Worm (Caenorhabditis elegans) whole organism, L4 larva: Measurements from ENCODE around the gene poml-1.

ENCODE experiments used
- D1046.2 ChIP-seq: fragments of 200-800 bp; sonication (Bioruptor generic); IDR thresholded peaks from 2 replicates; pipeline ENCODE4 v1.3.6; 2022; ENCODE audit warnings: missing genetic modification characterization, missing compliant biosample characterization
- F10B5.3 ChIP-seq: sonication (generic microtip); optimal IDR thresholded peaks from 2 replicates; lab custom pipeline; 2016; ENCODE audit warnings: mild to moderate bottlenecking, missing genetic modification characterization, missing compliant biosample characterization
- T26A8.4 ChIP-seq: fragments of 200-800 bp; sonication (Bioruptor generic); IDR thresholded peaks from 2 replicates; pipeline ENCODE4 v1.3.6; 2022; ENCODE audit warnings: missing genetic modification characterization, missing compliant biosample characterization
- Y105C5A.15 ChIP-seq: fragments of 200-800 bp; sonication (Bioruptor generic); IDR thresholded peaks from 2 replicates; pipeline ENCODE4 v1.3.6; 2022; ENCODE audit warnings: missing genetic modification characterization, missing compliant biosample characterization
- Y75B8A.6 ChIP-seq: fragments of 200-800 bp; sonication (Bioruptor generic); IDR thresholded peaks from 2 replicates; pipeline ENCODE4 v1.3.6; 2022; ENCODE audit warnings: missing genetic modification reagents, missing genetic modification characterization, missing compliant biosample characterization
- ZK546.5 ChIP-seq, 2 experiments: sonication (generic microtip); optimal IDR thresholded peaks; 2 replicates each; lab custom pipeline; 2017; ENCODE audit warnings: missing biosample characterization in 2 of 2, missing genetic modification characterization in 2 of 2
- aha-1 ChIP-seq: fragments of 150-350 bp; peaks from one replicate; lab custom pipeline; 2014; ENCODE audit warnings: missing biosample characterization, missing genetic modification characterization
- aly-2 ChIP-seq: sonication (generic microtip); optimal IDR thresholded peaks from 2 replicates; lab custom pipeline; 2018; ENCODE audit warnings: missing biosample characterization, missing genetic modification characterization
- arid-1 ChIP-seq: fragments of 200-800 bp; sonication (Bioruptor generic); conservative IDR thresholded peaks from 2 replicates; pipeline ENCODE4 v1.3.6; 2022; ENCODE audit warnings: missing genetic modification reagents, missing genetic modification characterization, missing compliant biosample characterization
- ceh-44 ChIP-seq: fragments of 200-800 bp; sonication (Bioruptor generic); IDR thresholded peaks from 2 replicates; pipeline ENCODE4 v1.3.6; 2022; ENCODE audit warnings: missing genetic modification reagents, missing genetic modification characterization, missing compliant biosample characterization
- ces-1 ChIP-seq: fragments of 150-350 bp; sonication (generic microtip); optimal IDR thresholded peaks from 4 replicates; lab custom pipeline; 2014; ENCODE audit warnings: missing biosample characterization, missing genetic modification reagents, missing genetic modification characterization
- daf-12 ChIP-seq: fragments of 150-350 bp; optimal IDR thresholded peaks from 2 replicates; lab custom pipeline; 2014; ENCODE audit warnings: missing biosample characterization, missing genetic modification reagents, missing genetic modification characterization
- daf-16 ChIP-seq, 3 experiments: sonication (generic microtip); optimal IDR thresholded peaks; 2 replicates each; lab custom pipeline; 2016 to 2017; ENCODE audit warnings: missing genetic modification characterization in 3 of 3, missing genetic modification reagents in 3 of 3, mild to moderate bottlenecking in 2 of 3, missing compliant biosample characterization in 2 of 3, missing biosample characterization in 1 of 3, moderate library complexity in 1 of 3
- daf-19 ChIP-seq: fragments of 200-800 bp; sonication (Bioruptor generic); conservative IDR thresholded peaks from 2 replicates; pipeline ENCODE4 v1.3.6; 2022; ENCODE audit warnings: missing genetic modification characterization, missing compliant biosample characterization
- dmd-6 ChIP-seq: fragments of 200-800 bp; sonication (Bioruptor generic); IDR thresholded peaks from 2 replicates; pipeline ENCODE4 v1.3.6; 2022; ENCODE audit warnings: missing genetic modification reagents, missing genetic modification characterization, missing compliant biosample characterization
- dpl-1 ChIP-seq: fragments of 150-350 bp; optimal IDR thresholded peaks from 2 replicates; lab custom pipeline; 2014; ENCODE audit warnings: missing biosample characterization, missing genetic modification reagents, missing genetic modification characterization
- fkh-10 ChIP-seq: fragments of 150-350 bp; optimal IDR thresholded peaks from 2 replicates; lab custom pipeline; 2014; ENCODE audit warnings: missing biosample characterization, missing genetic modification reagents, missing genetic modification characterization
- hlh-30 ChIP-seq: sonication (generic microtip); optimal IDR thresholded peaks from 2 replicates; lab custom pipeline; 2017; ENCODE audit warnings: antibody characterized with exemption, mild to moderate bottlenecking, missing genetic modification characterization, missing compliant biosample characterization; ENCODE audit not compliant: insufficient read depth
- hmg-1.1 ChIP-seq: fragments of 200-800 bp; sonication (Bioruptor generic); IDR thresholded peaks from 2 replicates; pipeline ENCODE4 v1.3.6; 2022; ENCODE audit warnings: missing genetic modification reagents, missing genetic modification characterization, missing compliant biosample characterization
- lin-1 ChIP-seq: fragments of 200-800 bp; sonication (Bioruptor generic); IDR thresholded peaks from 2 replicates; pipeline ENCODE4 v1.3.6; 2022; ENCODE audit warnings: missing genetic modification reagents, missing genetic modification characterization, missing compliant biosample characterization
- lin-15B ChIP-seq: fragments of 150-350 bp; sonication (generic microtip); optimal IDR thresholded peaks from 3 replicates; lab custom pipeline; 2014; ENCODE audit warnings: missing biosample characterization, missing genetic modification characterization
- lsy-2 ChIP-seq, 2 experiments: fragments of 150-350 bp in 1 of 2; sonication (generic microtip) in 1 of 2; optimal IDR thresholded peaks; 2 replicates each; lab custom pipeline; 2014 to 2017; ENCODE audit warnings: missing biosample characterization in 2 of 2, missing genetic modification characterization in 2 of 2
- madf-9 ChIP-seq: fragments of 200-800 bp; sonication (Bioruptor generic); conservative IDR thresholded peaks from 2 replicates; pipeline ENCODE4 v1.3.6; 2022; ENCODE audit warnings: missing genetic modification reagents, missing genetic modification characterization, missing compliant biosample characterization
- mep-1 ChIP-seq: fragments of 150-350 bp; sonication (generic microtip); optimal IDR thresholded peaks from 3 replicates; lab custom pipeline; 2014; ENCODE audit warnings: missing biosample characterization, missing genetic modification characterization
- mxl-3 ChIP-seq: fragments of 200-800 bp; sonication (Bioruptor generic); optimal IDR thresholded peaks from 2 replicates; lab custom pipeline; 2018; ENCODE audit warnings: mild to moderate bottlenecking, missing genetic modification characterization, missing compliant biosample characterization
- nhr-10 ChIP-seq: fragments of 150-350 bp; optimal IDR thresholded peaks from 2 replicates; lab custom pipeline; 2014; ENCODE audit warnings: missing biosample characterization, missing genetic modification characterization
- nhr-102 ChIP-seq: sonication (generic microtip); optimal IDR thresholded peaks from 2 replicates; lab custom pipeline; 2016; ENCODE audit warnings: mild to moderate bottlenecking, missing genetic modification characterization, moderate library complexity, missing compliant biosample characterization
- nhr-111 ChIP-seq: fragments of 200-800 bp; sonication (Bioruptor generic); optimal IDR thresholded peaks from 2 replicates; lab custom pipeline; 2018; ENCODE audit warnings: mild to moderate bottlenecking, missing genetic modification characterization, missing compliant biosample characterization
- nhr-25 ChIP-seq: sonication (generic microtip); optimal IDR thresholded peaks from 2 replicates; lab custom pipeline; 2017; ENCODE audit warnings: missing genetic modification characterization, mild to moderate bottlenecking, missing compliant biosample characterization, antibody characterized with exemption, moderate library complexity, borderline replicate concordance; ENCODE audit not compliant: insufficient read depth
- nhr-28 ChIP-seq: fragments of 150-350 bp; optimal IDR thresholded peaks from 2 replicates; lab custom pipeline; 2014; ENCODE audit warnings: missing biosample characterization, missing genetic modification characterization
- nhr-41 ChIP-seq: fragments of 200-800 bp; sonication (Bioruptor generic); IDR thresholded peaks from 2 replicates; pipeline ENCODE4 v1.3.6; 2022; ENCODE audit warnings: missing genetic modification reagents, missing genetic modification characterization, missing compliant biosample characterization
- nhr-48 ChIP-seq: sonication (generic microtip); optimal IDR thresholded peaks from 2 replicates; lab custom pipeline; 2016; ENCODE audit warnings: mild to moderate bottlenecking, missing genetic modification characterization, missing compliant biosample characterization
- nhr-6 ChIP-seq: fragments of 150-350 bp; optimal IDR thresholded peaks from 2 replicates; lab custom pipeline; 2014; ENCODE audit warnings: missing biosample characterization, missing genetic modification characterization
- nhr-77 ChIP-seq: fragments of 150-350 bp; optimal IDR thresholded peaks from 2 replicates; lab custom pipeline; 2014; ENCODE audit warnings: missing biosample characterization, missing genetic modification characterization
- php-3 ChIP-seq: fragments of 200-800 bp; sonication (Bioruptor generic); IDR thresholded peaks from 2 replicates; pipeline ENCODE4 v1.3.6; 2022; ENCODE audit warnings: missing genetic modification reagents, missing genetic modification characterization, missing compliant biosample characterization
- pqm-1 ChIP-seq: sonication (generic microtip); optimal IDR thresholded peaks from 2 replicates; lab custom pipeline; 2017; ENCODE audit warnings: missing biosample characterization, missing genetic modification characterization
- sdz-12 ChIP-seq: fragments of 200-800 bp; sonication (Bioruptor generic); optimal IDR thresholded peaks from 2 replicates; lab custom pipeline; 2018; ENCODE audit warnings: mild to moderate bottlenecking, missing genetic modification characterization, missing compliant biosample characterization
- set-16 ChIP-seq: fragments of 200-800 bp; sonication (Bioruptor generic); IDR thresholded peaks from 2 replicates; pipeline ENCODE4 v1.3.6; 2022; ENCODE audit warnings: missing genetic modification reagents, missing genetic modification characterization, missing compliant biosample characterization
- skn-1 ChIP-seq: fragments of 150-350 bp; optimal IDR thresholded peaks from 2 replicates; lab custom pipeline; 2014; ENCODE audit warnings: missing biosample characterization, missing genetic modification characterization
- spr-3 ChIP-seq: fragments of 200-800 bp; sonication (Bioruptor generic); optimal IDR thresholded peaks from 2 replicates; lab custom pipeline; 2018; ENCODE audit warnings: mild to moderate bottlenecking, missing genetic modification characterization, missing compliant biosample characterization
- tag-97 ChIP-seq: fragments of 200-800 bp; sonication (Bioruptor generic); IDR thresholded peaks from 2 replicates; pipeline ENCODE4 v1.3.6; 2022; ENCODE audit warnings: missing genetic modification characterization, missing compliant biosample characterization
- tra-1 ChIP-seq: fragments of 200-800 bp; sonication (Bioruptor generic); IDR thresholded peaks from 2 replicates; pipeline ENCODE4 v1.3.6; 2022; ENCODE audit warnings: missing genetic modification reagents, missing genetic modification characterization, missing compliant biosample characterization
- unc-39 ChIP-seq: sonication (generic microtip); optimal IDR thresholded peaks from 2 replicates; lab custom pipeline; 2017; ENCODE audit warnings: missing biosample characterization, missing genetic modification characterization
- unc-62 ChIP-seq, 3 experiments: fragments of 150-350 bp in 1 of 3; sonication (generic microtip); optimal IDR thresholded peaks in 2 of 3; peaks in 1 of 3; 1 replicate in 1 of 3; 2 replicates in 2 of 3; lab custom pipeline; 2014 to 2017; ENCODE audit warnings: missing biosample characterization in 3 of 3, missing genetic modification characterization in 3 of 3, missing genetic modification reagents in 3 of 3, missing genotype in 1 of 3
- vab-7 ChIP-seq: fragments of 200-800 bp; sonication (Bioruptor generic); IDR thresholded peaks from 2 replicates; pipeline ENCODE4 v1.3.6; 2022; ENCODE audit warnings: missing genetic modification reagents, missing genetic modification characterization, missing compliant biosample characterization
- zfp-3 ChIP-seq: fragments of 200-800 bp; sonication (Bioruptor generic); conservative IDR thresholded peaks from 2 replicates; pipeline ENCODE4 v1.3.6; 2022; ENCODE audit warnings: missing genetic modification reagents, missing genetic modification characterization, missing compliant biosample characterization
- ztf-7 ChIP-seq: fragments of 150-350 bp; optimal IDR thresholded peaks from 2 replicates; lab custom pipeline; 2014; ENCODE audit warnings: missing biosample characterization, missing genetic modification characterization

Gene poml-1

DNA sequence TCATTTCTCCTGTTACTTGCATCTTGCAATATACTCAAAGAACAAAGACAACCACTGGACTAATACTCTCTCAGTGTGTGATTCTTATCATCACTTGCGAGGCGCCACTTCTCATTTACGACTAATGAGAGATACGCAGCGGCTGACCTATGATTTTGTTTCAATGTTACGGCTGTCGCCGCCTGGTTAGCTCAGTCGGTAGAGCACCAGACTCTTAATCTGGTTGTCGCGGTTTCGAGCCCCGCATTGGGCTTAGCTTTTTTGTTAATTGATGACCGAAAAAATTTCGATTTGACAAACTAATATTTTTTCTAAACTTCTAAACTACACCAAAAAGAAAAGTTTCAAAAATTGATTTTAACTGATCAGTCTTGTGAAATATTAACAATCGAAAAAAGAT is 6.4 kb downstream of the poml-1 start (continued):
- TF ChIP-seq skn-1: no peak
- TF ChIP-seq madf-9 (GFP tag; lab: Robert Waterston, UW): peak; percentile 46; the same call in 1 of the 2 replicates
- TF ChIP-seq hmg-1.1 (GFP tag; lab: Robert Waterston, UW): peak; percentile 50; the same call in 1 of the 2 replicates
- no peak for TF ChIP-seq tra-1 (GFP tag; lab: Robert Waterston, UW)
- TF ChIP-seq lin-1 (GFP tag; lab: Robert Waterston, UW): 0 out of 2 replicates have a peak, but pooled peaks have one; percentile 19
- no peak for TF ChIP-seq php-3
- peak; percentile 11 to 58 for TF ChIP-seq daf-16 (GFP tag; optimal IDR thresholded peaks at IDR 0.05; lab: Kevin White, UChicago)
- peak; percentile 73 for TF ChIP-seq daf-16 (tag; optimal IDR thresholded peaks at IDR 0.05; lab: Kevin White, UChicago)
- TF ChIP-seq tag-97 (GFP tag; lab: Robert Waterston, UW): no peak
- TF ChIP-seq hlh-30 (tag; lab: Kevin White, UChicago): peak; percentile 36
- TF ChIP-seq dmd-6 (GFP tag; lab: Robert Waterston, UW): peak; percentile 44; the same call in 1 of the 2 replicates
- TF ChIP-seq pqm-1 (tag; lab: Kevin White, UChicago): no peak
- TF ChIP-seq daf-12 (tag; lab: Kevin White, UChicago): no peak
- TF ChIP-seq nhr-102 (tag; lab: Kevin White, UChicago): no peak
- TF ChIP-seq ZK546.5 (tag; optimal IDR thresholded peaks at IDR 0.05; lab: Kevin White, UChicago): no peak
- no peak for TF ChIP-seq mxl-3 (GFP tag; lab: Kevin White, UChicago)
- TF ChIP-seq nhr-28: peak; percentile 7

ce11 chrX:13714710-13715109 is 8.0 kb downstream of the poml-1 start:
- TF ChIP-seq dpl-1 (GFP tag; lab: Kevin White, UChicago) (no peak), ces-1 (no peak), spr-3 (GFP tag; lab: Kevin White, UChicago) (no peak), nhr-10 (tag; lab: Kevin White, UChicago) (no peak), zfp-3 (GFP tag; lab: Robert Waterston, UW) (no peak), Y75B8A.6 (GFP tag; lab: Robert Waterston, UW) (0 out of 2 replicates have a peak, but pooled peaks have one; percentile 15), tag-97 (GFP tag; lab: Robert Waterston, UW) (no peak), tra-1 (GFP tag; lab: Robert Waterston, UW) (no peak), nhr-77 (tag; lab: Kevin White, UChicago) (no peak), madf-9 (GFP tag; lab: Robert Waterston, UW) (no peak; the same call in 1 of the 2 replicates), D1046.2 (GFP tag; lab: Robert Waterston, UW) (no peak), hlh-30 (tag; lab: Kevin White, UChicago) (peak; percentile 86), aly-2 (tag; lab: Kevin White, UChicago) (no peak), arid-1 (GFP tag; lab: Robert Waterston, UW) (no peak; the same call in 1 of the 2 replicates), pqm-1 (tag; lab: Kevin White, UChicago) (no peak), fkh-10 (no peak), unc-39 (no peak), mep-1 (tag; lab: Kevin White, UChicago) (no peak), vab-7 (GFP tag; lab: Robert Waterston, UW) (peak; percentile 67; the same call in 1 of the 2 replicates), nhr-41 (0 out of 2 replicates have a peak, but pooled peaks have one; percentile 19), set-16 (GFP tag; lab: Robert Waterston, UW) (no peak), mxl-3 (GFP tag; lab: Kevin White, UChicago) (no peak), Y105C5A.15 (GFP tag; lab: Robert Waterston, UW) (no peak), lsy-2 (tag; optimal IDR thresholded peaks at IDR 0.05; lab: Kevin White, UChicago) (no peak), nhr-6 (no peak), T26A8.4 (GFP tag; lab: Robert Waterston, UW) (peak; percentile 64), F10B5.3 (tag; lab: Kevin White, UChicago) (no peak), aha-1 (tag; lab: Kevin White, UChicago) (no peak), lin-15B (no peak), daf-19 (GFP tag; lab: Robert Waterston, UW) (0 out of 2 replicates have a peak, but pooled peaks have one; percentile 45), nhr-25 (tag; lab: Kevin White, UChicago) (no peak), nhr-48 (peak; percentile 33), sdz-12 (GFP tag; lab: Kevin White, UChicago) (no peak), ceh-44 (GFP tag; lab: Robert Waterston, UW) (0 out of 2 replicates have a peak, but pooled peaks have one; percentile 39), ztf-7 (tag; lab: Kevin White, UChicago) (no peak), nhr-111 (GFP tag; lab: Kevin White, UChicago) (no peak), unc-62 (GFP tag; optimal IDR thresholded peaks at IDR 0.05 in 1 of 2; lab: Kevin White, UChicago) (no peak), unc-62 (tag; optimal IDR thresholded peaks at IDR 0.05; lab: Kevin White, UChicago) (no peak), hmg-1.1 (GFP tag; lab: Robert Waterston, UW) (no peak)
